Fruit fly (Drosophila melanogaster): ENCODE results near the gene Cdk12.

Gene Cdk12

dm6 chr3L:21536857-21537256 lies 20.8 kb downstream of the Cdk12 start, which contains the start of gene Rpn10 (continued):
- peak; percentile 40 for TF ChIP-seq chn (GFP tag; optimal IDR thresholded peaks at IDR 0.05)
- TF ChIP-seq CG13123 (GFP tag; optimal IDR thresholded peaks at IDR 0.05), result no peak
- TF ChIP-seq Myb (GFP tag; optimal IDR thresholded peaks at IDR 0.05), result peak; percentile 82
- TF ChIP-seq dpn (GFP tag; optimal IDR thresholded peaks at IDR 0.05), result peak in 1 of 2 experiments; percentile 28
- peak; percentile 17 for TF ChIP-seq dmrt11E (tag; optimal IDR thresholded peaks at IDR 0.05)
- TF ChIP-seq CoRest (tag; optimal IDR thresholded peaks at IDR 0.05), result peak; percentile 67
- TF ChIP-seq CG13624 (GFP tag; optimal IDR thresholded peaks at IDR 0.05), result peak; percentile 29
- TF ChIP-seq CG4617 (GFP tag; optimal IDR thresholded peaks at IDR 0.05; ENCODE audit: borderline replicate concordance), result peak; percentile 88
- peak; percentile 98 for TF ChIP-seq Opbp (GFP tag; IDR thresholded peaks at IDR 0.05; ENCODE audit: partially characterized antibody)
- no peak for TF ChIP-seq Atf6 (GFP tag; IDR thresholded peaks at IDR 0.05)

- peak; percentile 90 for TF ChIP-seq CG8281 (tag; optimal IDR thresholded peaks at IDR 0.05)
- no peak for TF ChIP-seq dmrt99B (tag; optimal IDR thresholded peaks at IDR 0.05)
Observed at dm6 chr3L:21538893-21539244, 22.8 kb downstream of the Cdk12 start.

- TF ChIP-seq lov (optimal IDR thresholded peaks at IDR 0.05), result no peak
- TF ChIP-seq lov (GFP tag; IDR thresholded peaks at IDR 0.05), result 0 out of 3 replicates have a peak, but pooled peaks have one; percentile 8
- TF ChIP-seq dmrt11E (tag; optimal IDR thresholded peaks at IDR 0.05), result peak; percentile 58
- peak; percentile 49 for TF ChIP-seq bab2 (GFP tag; optimal IDR thresholded peaks at IDR 0.05)
- peak; percentile 15 for TF ChIP-seq CG4282 (GFP tag; optimal IDR thresholded peaks at IDR 0.05)
- TF ChIP-seq row (GFP tag; IDR thresholded peaks at IDR 0.05), result peak; percentile 91
- TF ChIP-seq Bteb2 (GFP tag; optimal IDR thresholded peaks at IDR 0.05), result no peak
- TF ChIP-seq vnd (GFP tag; IDR thresholded peaks at IDR 0.05; ENCODE audit: partially characterized antibody), result peak; percentile 65; the same call in 1 of the 3 replicates
- TF ChIP-seq knrl (GFP tag; IDR thresholded peaks at IDR 0.05; ENCODE audit: partially characterized antibody), result peak; percentile 74
- peak; percentile 10 for TF ChIP-seq kah (GFP tag; optimal IDR thresholded peaks at IDR 0.05)
- TF ChIP-seq Med (GFP tag), result peak; percentile 85
- peak; percentile 25 for TF ChIP-seq tx (GFP tag; optimal IDR thresholded peaks at IDR 0.05)
- no peak for TF ChIP-seq ftz-f1 (GFP tag; optimal IDR thresholded peaks at IDR 0.05)
- peak; percentile 64 for TF ChIP-seq tin (GFP tag; optimal IDR thresholded peaks at IDR 0.05)
- TF ChIP-seq mld (GFP tag; IDR thresholded peaks at IDR 0.05; ENCODE audit: partially characterized antibody), result peak; percentile 44; the same call in 1 of the 3 replicates
- TF ChIP-seq CG16863 (GFP tag; optimal IDR thresholded peaks at IDR 0.05), result peak; percentile 40
- TF ChIP-seq CG30403 (GFP tag; optimal IDR thresholded peaks at IDR 0.05), result peak; percentile 81
- no peak for TF ChIP-seq CG12219 (GFP tag; optimal IDR thresholded peaks at IDR 0.05)
- no peak; the same call in 1 of the 2 replicates for TF ChIP-seq vvl (GFP tag; IDR thresholded peaks at IDR 0.05)
- no peak for TF ChIP-seq Fer1 (GFP tag; optimal IDR thresholded peaks at IDR 0.05)
- peak; percentile 44 for TF ChIP-seq jumu (GFP tag; optimal IDR thresholded peaks at IDR 0.05)
- TF ChIP-seq HLH4C (GFP tag; IDR thresholded peaks at IDR 0.05; ENCODE audit: partially characterized antibody), result peak; percentile 60; the same call in 2 of the 3 replicates
- TF ChIP-seq CG6689 (GFP tag; IDR thresholded peaks at IDR 0.05), result peak; percentile 95
- peak; percentile 67 for TF ChIP-seq pzg (GFP tag; optimal IDR thresholded peaks at IDR 0.05)
- 0 out of 3 replicates have a peak, but pooled peaks have one; percentile 54 for TF ChIP-seq hb (GFP tag; IDR thresholded peaks at IDR 0.05; ENCODE audit: partially characterized antibody)
- TF ChIP-seq pfk (GFP tag; optimal IDR thresholded peaks at IDR 0.05), result peak; percentile 24
- peak; percentile 55 for TF ChIP-seq zen (tag; optimal IDR thresholded peaks at IDR 0.05)
- TF ChIP-seq shn (GFP tag; optimal IDR thresholded peaks at IDR 0.05), result peak; percentile 52
- TF ChIP-seq Usf (GFP tag; optimal IDR thresholded peaks at IDR 0.05), result peak; percentile 89
- TF ChIP-seq CG15696 (tag; optimal IDR thresholded peaks at IDR 0.05), result peak; percentile 43
- TF ChIP-seq prd (optimal IDR thresholded peaks at IDR 0.05), result no peak
- TF ChIP-seq prd (GFP tag; IDR thresholded peaks at IDR 0.05), result peak; percentile 78; the same call in 2 of the 3 replicates
- no peak for TF ChIP-seq CG18599 (GFP tag; optimal IDR thresholded peaks at IDR 0.05)
- no peak for TF ChIP-seq CG12391 (tag; optimal IDR thresholded peaks at IDR 0.05)
Observed at dm6 chr3L:21539245-21540196, 23.4 kb downstream of the Cdk12 start, which contains the start of the genes COX8 and VhaM9.7-b. Gene COX8, minus strand, starts transcription at chr3L:21539447. Gene VhaM9.7-b, plus strand, starts transcription at chr3L:21539862.

Measured in whole organism, embryonic.